Fruit fly (Drosophila melanogaster) whole organism, embryonic: ENCODE measurements around the gene CG5973.
A peak's percentile ranks its signal among the peaks of the same experiment; 100 is the strongest.

Source experiments
- CG10959 ChIP-seq: fragments of 200-800 bp; sonication (Bioruptor generic); IDR thresholded peaks from 2 replicates; pipeline ENCODE4 v1.3.6; 2022; ENCODE audit warnings: missing biosample characterization, missing genetic modification characterization
- CG11504 ChIP-seq: fragments of 200-800 bp; sonication (Bioruptor generic); optimal IDR thresholded peaks from 3 replicates; lab custom pipeline; 2019; ENCODE audit warnings: missing biosample characterization, mild to moderate bottlenecking, missing genetic modification characterization, moderate library complexity
- CG13287 ChIP-seq: fragments of 200-800 bp; sonication (Bioruptor generic); IDR thresholded peaks from 2 replicates; pipeline ENCODE4 v1.3.6; 2022; ENCODE audit warnings: missing biosample characterization, missing genetic modification characterization; ENCODE audit not compliant: partially characterized antibody
- CG13624 ChIP-seq: fragments of 200-800 bp; sonication (Bioruptor generic); optimal IDR thresholded peaks from 2 replicates; lab custom pipeline; 2016; ENCODE audit warnings: missing biosample characterization, missing genetic modification characterization
- CG13775 ChIP-seq: fragments of 200-800 bp; sonication (Bioruptor generic); optimal IDR thresholded peaks from 3 replicates; lab custom pipeline; 2017; ENCODE audit warnings: missing biosample characterization, mild to moderate bottlenecking, missing genetic modification characterization
- CG14441 ChIP-seq: fragments of 200-800 bp; sonication (Bioruptor generic); IDR thresholded peaks from 2 replicates; pipeline ENCODE4 v1.3.6; 2022; ENCODE audit warnings: missing biosample characterization, missing genetic modification characterization
- CG15514 ChIP-seq: fragments of 200-800 bp; sonication (Bioruptor generic); optimal IDR thresholded peaks from 3 replicates; lab custom pipeline; 2017; ENCODE audit warnings: missing biosample characterization, missing genetic modification characterization, mild to moderate bottlenecking, moderate library complexity, missing genetic modification reagents
- CG1603 ChIP-seq: fragments of 200-800 bp; sonication (Bioruptor generic); optimal IDR thresholded peaks from 2 replicates; lab custom pipeline; 2019; ENCODE audit warnings: missing biosample characterization, mild to moderate bottlenecking, missing genetic modification characterization, moderate library complexity
- CG17568 ChIP-seq: fragments of 200-800 bp; sonication (Bioruptor generic); optimal IDR thresholded peaks from 2 replicates; lab custom pipeline; 2018; ENCODE audit warnings: missing biosample characterization, mild to moderate bottlenecking, missing genetic modification characterization, moderate library complexity
- CG18262 ChIP-seq: fragments of 200-800 bp; optimal IDR thresholded peaks from 3 replicates; lab custom pipeline; 2019; ENCODE audit warnings: missing biosample characterization, mild to moderate bottlenecking, missing genetic modification characterization, moderate library complexity
- CG2116 ChIP-seq: fragments of 200-800 bp; sonication (Bioruptor generic); optimal IDR thresholded peaks from 3 replicates; lab custom pipeline; 2018; ENCODE audit warnings: missing biosample characterization, mild to moderate bottlenecking, missing genetic modification characterization
- CG2129 ChIP-seq: fragments of 200-800 bp; sonication (Bioruptor generic); IDR thresholded peaks from 2 replicates; pipeline ENCODE4 v1.3.6; 2022; ENCODE audit warnings: missing biosample characterization, missing genetic modification characterization; ENCODE audit not compliant: partially characterized antibody
- CG2712 ChIP-seq: fragments of 200-800 bp; optimal IDR thresholded peaks from 3 replicates; lab custom pipeline; 2019; ENCODE audit warnings: missing biosample characterization, mild to moderate bottlenecking, missing genetic modification characterization, moderate library complexity
- CG42726 ChIP-seq: fragments of 200-800 bp; sonication (Bioruptor generic); IDR thresholded peaks from 2 replicates; pipeline ENCODE4 v1.3.6; 2022; ENCODE audit warnings: missing biosample characterization, missing genetic modification characterization; ENCODE audit not compliant: partially characterized antibody
- CG4328 ChIP-seq: fragments of 200-800 bp; sonication (Bioruptor generic); optimal IDR thresholded peaks from 3 replicates; lab custom pipeline; 2017; ENCODE audit warnings: missing biosample characterization, missing genetic modification reagents, missing genetic modification characterization
- CG4854 ChIP-seq: fragments of 200-800 bp; sonication (Bioruptor generic); optimal IDR thresholded peaks from 2 replicates; lab custom pipeline; 2016; ENCODE audit warnings: missing biosample characterization, missing genetic modification characterization, inconsistent platforms
- CG5180 ChIP-seq: fragments of 200-800 bp; sonication (Bioruptor generic); optimal IDR thresholded peaks from 3 replicates; lab custom pipeline; 2017; ENCODE audit warnings: missing biosample characterization, missing genetic modification characterization, mild to moderate bottlenecking, moderate library complexity, missing genetic modification reagents
- CG8765 ChIP-seq: fragments of 200-800 bp; sonication (Bioruptor generic); IDR thresholded peaks from 2 replicates; pipeline ENCODE4 v1.3.6; 2022; ENCODE audit warnings: missing biosample characterization, missing genetic modification characterization
- CG9797 ChIP-seq: fragments of 200-800 bp; sonication (Bioruptor generic); optimal IDR thresholded peaks from 3 replicates; lab custom pipeline; 2018; ENCODE audit warnings: missing biosample characterization, mild to moderate bottlenecking, missing genetic modification characterization
- CG9932 ChIP-seq: fragments of 200-800 bp; sonication (Bioruptor generic); IDR thresholded peaks from 2 replicates; pipeline ENCODE4 v1.3.6; 2022; ENCODE audit warnings: missing biosample characterization, missing genetic modification characterization
- Ets65A ChIP-seq: fragments of 200-800 bp; sonication (Bioruptor generic); peaks from one replicate; lab custom pipeline; 2016; ENCODE audit warnings: missing biosample characterization, missing genetic modification characterization
- Ets97D ChIP-seq: fragments of 200-800 bp; sonication (Bioruptor generic); optimal IDR thresholded peaks from 3 replicates; lab custom pipeline; 2016; ENCODE audit warnings: missing biosample characterization, missing genetic modification characterization
- HLH4C ChIP-seq: fragments of 200-800 bp; sonication (Bioruptor generic); IDR thresholded peaks from 3 replicates; pipeline ENCODE4 v1.3.6; 2022; ENCODE audit warnings: missing biosample characterization, missing genetic modification characterization; ENCODE audit not compliant: partially characterized antibody
- HmgD ChIP-seq: fragments of 200-800 bp; sonication (Bioruptor generic); optimal IDR thresholded peaks from 3 replicates; lab custom pipeline; 2016; ENCODE audit warnings: missing biosample characterization, missing genetic modification characterization
- HmgZ ChIP-seq: fragments of 200-800 bp; sonication (Bioruptor generic); optimal IDR thresholded peaks from 2 replicates; lab custom pipeline; 2018; ENCODE audit warnings: missing biosample characterization, mild to moderate bottlenecking, missing genetic modification characterization
- Hmr ChIP-seq: fragments of 200-800 bp; sonication (Bioruptor generic); optimal IDR thresholded peaks from 3 replicates; lab custom pipeline; 2017; ENCODE audit warnings: mild to moderate bottlenecking, missing biosample characterization, missing genetic modification reagents, missing genetic modification characterization
- Lhr ChIP-seq: fragments of 200-800 bp; sonication (Bioruptor generic); optimal IDR thresholded peaks from 3 replicates; lab custom pipeline; 2017; ENCODE audit warnings: mild to moderate bottlenecking, missing biosample characterization, missing genetic modification reagents, missing genetic modification characterization
- Myb ChIP-seq: fragments of 200-800 bp; sonication (Bioruptor generic); optimal IDR thresholded peaks from 2 replicates; lab custom pipeline; 2016; ENCODE audit warnings: missing biosample characterization, missing genetic modification characterization
- NC2β ChIP-seq: fragments of 200-800 bp; sonication (Bioruptor generic); optimal IDR thresholded peaks from 2 replicates; lab custom pipeline; 2016; ENCODE audit warnings: missing biosample characterization, missing genetic modification characterization
- Rfx ChIP-seq: fragments of 200-800 bp; sonication (Bioruptor generic); IDR thresholded peaks from 2 replicates; pipeline ENCODE4 v1.3.6; 2022; ENCODE audit warnings: missing biosample characterization, missing genetic modification characterization
- Usf ChIP-seq: fragments of 200-800 bp; sonication (Bioruptor generic); optimal IDR thresholded peaks from 2 replicates; lab custom pipeline; 2017; ENCODE audit warnings: missing genotype, missing biosample characterization, missing genetic modification characterization
- bbx ChIP-seq: fragments of 200-800 bp; sonication (Bioruptor generic); IDR thresholded peaks from 2 replicates; pipeline ENCODE4 v1.3.6; 2022; ENCODE audit warnings: missing biosample characterization, missing genetic modification characterization; ENCODE audit not compliant: partially characterized antibody
- bigmax ChIP-seq: fragments of 200-800 bp; sonication (Bioruptor generic); optimal IDR thresholded peaks from 2 replicates; lab custom pipeline; 2018; ENCODE audit warnings: missing biosample characterization, mild to moderate bottlenecking, missing genetic modification characterization
- dimm ChIP-seq: fragments of 200-800 bp; sonication (Bioruptor generic); IDR thresholded peaks from 2 replicates; pipeline ENCODE4 v1.3.6; 2022; ENCODE audit warnings: missing biosample characterization, missing genetic modification characterization
- exex ChIP-seq: fragments of 200-800 bp; sonication (Bioruptor generic); optimal IDR thresholded peaks from 4 replicates; lab custom pipeline; 2018; ENCODE audit warnings: missing biosample characterization, mild to moderate bottlenecking, missing genetic modification characterization, moderate library complexity
- fd64A ChIP-seq: fragments of 200-800 bp; sonication (Bioruptor generic); optimal IDR thresholded peaks from 3 replicates; lab custom pipeline; 2018; ENCODE audit warnings: missing biosample characterization, mild to moderate bottlenecking, missing genetic modification characterization
- lab ChIP-seq: fragments of 200-800 bp; sonication (Bioruptor generic); optimal IDR thresholded peaks from 3 replicates; lab custom pipeline; 2017; ENCODE audit warnings: missing biosample characterization, missing genetic modification characterization, mild to moderate bottlenecking, moderate library complexity, missing genetic modification reagents
- nerfin-2 ChIP-seq: fragments of 200-800 bp; sonication (Bioruptor generic); IDR thresholded peaks from 2 replicates; pipeline ENCODE4 v1.3.6; 2022; ENCODE audit warnings: missing biosample characterization, missing genetic modification characterization; ENCODE audit not compliant: partially characterized antibody
- nmo ChIP-seq: fragments of 200-800 bp; sonication (Bioruptor generic); optimal IDR thresholded peaks from 2 replicates; lab custom pipeline; 2018; ENCODE audit warnings: missing biosample characterization, mild to moderate bottlenecking, missing genetic modification characterization, moderate library complexity
- peb ChIP-seq: fragments of 200-800 bp; sonication (Bioruptor generic); IDR thresholded peaks from 2 replicates; pipeline ENCODE4 v1.3.6; 2022; ENCODE audit warnings: missing biosample characterization, missing genetic modification characterization
- phol ChIP-seq: fragments of 200-800 bp; sonication (Bioruptor generic); optimal IDR thresholded peaks from 3 replicates; lab custom pipeline; 2018; ENCODE audit warnings: missing biosample characterization, mild to moderate bottlenecking, missing genetic modification characterization, moderate library complexity
- pzg ChIP-seq: fragments of 200-800 bp; sonication (Bioruptor generic); optimal IDR thresholded peaks from 3 replicates; lab custom pipeline; 2018; ENCODE audit warnings: missing biosample characterization, mild to moderate bottlenecking, missing genetic modification characterization, moderate library complexity
- stc ChIP-seq: fragments of 200-800 bp; sonication (Bioruptor generic); IDR thresholded peaks from 2 replicates; pipeline ENCODE4 v1.3.6; 2022; ENCODE audit warnings: missing biosample characterization, missing genetic modification characterization
- stwl ChIP-seq: fragments of 200-800 bp; sonication (Bioruptor generic); optimal IDR thresholded peaks from 3 replicates; lab custom pipeline; 2018; ENCODE audit warnings: missing biosample characterization, mild to moderate bottlenecking, missing genetic modification characterization, moderate library complexity
- unpg ChIP-seq: fragments of 200-800 bp; sonication (Bioruptor generic); optimal IDR thresholded peaks from 3 replicates; lab custom pipeline; 2018; ENCODE audit warnings: missing biosample characterization, mild to moderate bottlenecking, missing genetic modification characterization, moderate library complexity
- yki ChIP-seq: fragments of >200 bp; optimal IDR thresholded peaks from 3 replicates; lab custom pipeline; 2018
- zen ChIP-seq: fragments of 200-800 bp; sonication (Bioruptor generic); optimal IDR thresholded peaks from 3 replicates; lab custom pipeline; 2018; ENCODE audit warnings: missing biosample characterization, mild to moderate bottlenecking, missing genetic modification characterization, moderate library complexity
- zfh1 ChIP-seq: fragments of 200-800 bp; sonication (Bioruptor generic); IDR thresholded peaks from 3 replicates; pipeline ENCODE4 v1.3.6; 2022; ENCODE audit warnings: missing biosample characterization, missing genetic modification characterization

Gene CG5973

dm6 chr2L:7387813-7388558, 49.3 kb upstream of the CG5973 start, which contains the start of the genes CG5149 and gudu (continued):
- TF ChIP-seq CG15514 (GFP tag; lab: Kevin White, UChicago) (peak; percentile 65), CG4854 (GFP tag; lab: Kevin White, UChicago) (no peak), CG2712 (tag; lab: Kevin White, UChicago) (peak; percentile 57), CG11504 (peak; percentile 70), CG8765 (peak; percentile 51), unpg (GFP tag; lab: Kevin White, UChicago) (no peak), pzg (GFP tag; lab: Kevin White, UChicago) (peak; percentile 90), CG10959 (GFP tag; lab: Robert Waterston, UW) (no peak), nerfin-2 (GFP tag; lab: Robert Waterston, UW) (peak; percentile 77), bigmax (GFP tag; lab: Kevin White, UChicago) (peak; percentile 29), Myb (peak; percentile 46), CG9797 (GFP tag; lab: Kevin White, UChicago) (peak; percentile 46), HmgD (peak; percentile 24), CG14441 (GFP tag; lab: Robert Waterston, UW) (0 out of 2 replicates have a peak, but pooled peaks have one; percentile 23), Ets65A (GFP tag; lab: Kevin White, UChicago) (peak; percentile 49), CG13624 (GFP tag; lab: Kevin White, UChicago) (peak; percentile 2), bbx (GFP tag; lab: Robert Waterston, UW) (peak; percentile 89), CG42726 (GFP tag; lab: Robert Waterston, UW) (peak; percentile 89), CG9932 (GFP tag; lab: Robert Waterston, UW) (peak; percentile 67), Usf (no peak), CG5180 (GFP tag; lab: Kevin White, UChicago) (no peak), yki (lab: Kevin White, UChicago) (no peak), phol (peak; percentile 46), Lhr (peak; percentile 51), CG17568 (GFP tag; lab: Kevin White, UChicago) (peak; percentile 36), CG1603 (tag; lab: Kevin White, UChicago) (peak; percentile 76), CG4328 (no peak), HLH4C (GFP tag; lab: Robert Waterston, UW) (peak; percentile 86), CG2116 (peak; percentile 47), stc (no peak), stwl (peak; percentile 72), Hmr (GFP tag; lab: Kevin White, UChicago) (peak; percentile 57), peb (GFP tag; lab: Robert Waterston, UW) (no peak), dimm (no peak), CG13775 (GFP tag; lab: Kevin White, UChicago) (peak; percentile 78), CG13287 (GFP tag; lab: Robert Waterston, UW) (peak; percentile 93), Rfx (peak; percentile 61), HmgZ (tag; lab: Kevin White, UChicago) (peak; percentile 46), exex (tag; lab: Kevin White, UChicago) (peak; percentile 0), lab (peak; percentile 7), zfh1 (GFP tag; lab: Robert Waterston, UW) (0 out of 3 replicates have a peak, but pooled peaks have one; percentile 21), fd64A (GFP tag; lab: Kevin White, UChicago) (no peak), CG2129 (GFP tag; lab: Robert Waterston, UW) (peak; percentile 51), nmo (GFP tag; lab: Kevin White, UChicago) (peak; percentile 7), NC2β (peak; percentile 55), zen (peak; percentile 22), Ets97D (peak; percentile 51), CG18262 (tag; lab: Kevin White, UChicago) (peak; percentile 31)
